Worm (Caenorhabditis elegans) whole organism, L4/young adult: Measurements from ENCODE around the gene gtf-2H3.

ENCODE experiments used
- W03F9.2 ChIP-seq: fragments of 150-350 bp; optimal IDR thresholded peaks from 2 replicates; lab custom pipeline; 2014; ENCODE audit warnings: missing biosample characterization, missing genetic modification characterization
- dao-5 ChIP-seq: sonication (generic microtip); optimal IDR thresholded peaks from 2 replicates; lab custom pipeline; 2016; ENCODE audit warnings: missing genotype, missing genetic modification characterization, moderate library complexity, missing compliant biosample characterization
- him-1 ChIP-seq: sonication (generic microtip); optimal IDR thresholded peaks from 2 replicates; lab custom pipeline; 2016; ENCODE audit warnings: missing genotype, missing genetic modification reagents, missing genetic modification characterization, missing compliant biosample characterization

gtf-2H3 gene

ce11 chrIII:10132495-10133450 lies 12.8 kb upstream of the gtf-2H3 start:
- TF ChIP-seq dao-5 (tag; lab: Kevin White, UChicago) (no peak), him-1 (tag; lab: Kevin White, UChicago) (no peak), W03F9.2 (no peak)

- TF ChIP-seq him-1 (tag; lab: Kevin White, UChicago) (no peak), W03F9.2 (no peak), dao-5 (tag; lab: Kevin White, UChicago) (no peak)
Measured at ce11 chrIII:10126375-10126774, 6.4 kb upstream of the gtf-2H3 start.

ce11 chrIII:10123586-10124233 lies 3.8 kb upstream of the gtf-2H3 start, which contains the start of gene ttll-4:
ttll-4 (plus strand) TSS chrIII:10124183.
- peak; percentile 38 for TF ChIP-seq him-1 (tag; lab: Kevin White, UChicago)
- TF ChIP-seq dao-5 (tag; lab: Kevin White, UChicago) = no peak

ce11 chrIII:10118818-10119217 lies 1.1 kb downstream of the gtf-2H3 start, which contains the start of gene ZK1128.3:
ZK1128.3 (minus strand) TSS chrIII:10118918.
- TF ChIP-seq W03F9.2 = no peak
- no peak for TF ChIP-seq dao-5 (tag; lab: Kevin White, UChicago)
- no peak for TF ChIP-seq him-1 (tag; lab: Kevin White, UChicago)

ce11 chrIII:10114662-10115061 lies 5.3 kb downstream of the gtf-2H3 start, which contains the start of the genes ZK1128.1 and mett-10:
ZK1128.1 (minus strand) TSS chrIII:10114760.
mett-10 (plus strand) TSS chrIII:10115036.
- TF ChIP-seq him-1 (tag; lab: Kevin White, UChicago) (no peak), W03F9.2 (no peak), dao-5 (tag; lab: Kevin White, UChicago) (no peak)

ce11 chrIII:10112958-10113357 lies 7.0 kb downstream of the gtf-2H3 start, which contains the start of gene vps-29:
vps-29 (minus strand) TSS chrIII:10113058.
- TF ChIP-seq him-1 (tag; lab: Kevin White, UChicago) (no peak), dao-5 (tag; lab: Kevin White, UChicago) (no peak), W03F9.2 (no peak)

- TF ChIP-seq W03F9.2 (no peak), him-1 (tag; lab: Kevin White, UChicago) (no peak)
Measured at ce11 chrIII:10108995-10109394, 11.0 kb downstream of the gtf-2H3 start, which contains the start of gene T16H12.9. T16H12.9 (plus strand) TSS chrIII:10109295.

- TF ChIP-seq W03F9.2 (no peak), dao-5 (tag; lab: Kevin White, UChicago) (no peak), him-1 (tag; lab: Kevin White, UChicago) (no peak)
Measured at ce11 chrIII:10106390-10106789, 13.6 kb downstream of the gtf-2H3 start, which contains the start of gene srt-55. srt-55 (minus strand) TSS chrIII:10106490.

ce11 chrIII:10101352-10101751 lies 18.6 kb downstream of the gtf-2H3 start, which contains the start of gene kel-10:
kel-10 (minus strand) TSS chrIII:10101452.
- TF ChIP-seq him-1 (tag; lab: Kevin White, UChicago) (no peak), dao-5 (tag; lab: Kevin White, UChicago) (no peak), W03F9.2 (no peak)

- TF ChIP-seq him-1 (tag; lab: Kevin White, UChicago) (no peak), dao-5 (tag; lab: Kevin White, UChicago) (no peak), W03F9.2 (no peak)
Measured at ce11 chrIII:10097981-10098380, 22.0 kb downstream of the gtf-2H3 start, which contains the start of gene spop-1. spop-1 (minus strand) TSS chrIII:10098081.

ce11 chrIII:10096525-10096972 lies 23.4 kb downstream of the gtf-2H3 start:
- TF ChIP-seq W03F9.2 (peak; percentile 66), him-1 (tag; lab: Kevin White, UChicago) (peak; percentile 39), dao-5 (tag; lab: Kevin White, UChicago) (no peak)

ce11 chrIII:10095377-10095776 lies 24.6 kb downstream of the gtf-2H3 start:
- TF ChIP-seq W03F9.2 = no peak
- no peak for TF ChIP-seq dao-5 (tag; lab: Kevin White, UChicago)
- no peak for TF ChIP-seq him-1 (tag; lab: Kevin White, UChicago)

- TF ChIP-seq dao-5 (tag; lab: Kevin White, UChicago) = no peak
- no peak for TF ChIP-seq W03F9.2
- no peak for TF ChIP-seq him-1 (tag; lab: Kevin White, UChicago)
Measured at ce11 chrIII:10094538-10094937, 25.4 kb downstream of the gtf-2H3 start.
